Worm (Caenorhabditis elegans): ENCODE measurements around the gene trx-3.

The trx-3 gene

DNA sequence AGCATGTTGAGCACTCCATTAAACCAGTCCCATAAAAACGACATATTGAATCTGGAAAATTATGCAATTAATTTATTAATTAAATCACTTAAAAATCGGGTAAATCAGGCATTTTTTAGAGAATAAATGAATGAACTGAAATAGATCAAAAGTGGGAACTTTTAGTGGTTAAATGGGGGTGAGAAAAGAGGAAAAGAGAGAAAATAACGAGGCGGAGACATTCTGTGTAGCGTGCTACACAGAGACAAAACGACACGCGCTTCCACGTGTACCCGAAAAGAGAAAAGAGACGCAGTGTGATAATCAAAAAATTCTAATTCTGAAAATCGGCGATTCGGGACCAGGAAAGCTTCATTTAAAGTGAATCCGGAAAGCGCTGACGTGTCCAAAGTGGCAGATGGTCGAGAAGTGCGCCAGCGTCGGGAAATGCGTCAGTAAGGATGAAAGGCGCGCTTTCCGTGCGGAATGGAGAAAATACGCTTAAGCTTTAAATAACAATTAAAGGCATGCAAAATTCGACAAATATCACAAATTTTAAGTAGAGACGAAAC lies 26.5 kb downstream of the trx-3 start, which contains the start of gene sar-1 (continued):
- peak; percentile 80 to 85 for TF ChIP-seq efl-1 (optimal IDR thresholded peaks at IDR 0.05)
- peak; percentile 76 to 98 for TF ChIP-seq efl-1 (GFP tag; optimal IDR thresholded peaks at IDR 0.05 in 1 of 2)
- peak; percentile 52 for TF ChIP-seq hpl-2 (GFP tag; optimal IDR thresholded peaks at IDR 0.05)
- peak; percentile 59 for TF ChIP-seq zip-4 (GFP tag; optimal IDR thresholded peaks at IDR 0.05)

DNA sequence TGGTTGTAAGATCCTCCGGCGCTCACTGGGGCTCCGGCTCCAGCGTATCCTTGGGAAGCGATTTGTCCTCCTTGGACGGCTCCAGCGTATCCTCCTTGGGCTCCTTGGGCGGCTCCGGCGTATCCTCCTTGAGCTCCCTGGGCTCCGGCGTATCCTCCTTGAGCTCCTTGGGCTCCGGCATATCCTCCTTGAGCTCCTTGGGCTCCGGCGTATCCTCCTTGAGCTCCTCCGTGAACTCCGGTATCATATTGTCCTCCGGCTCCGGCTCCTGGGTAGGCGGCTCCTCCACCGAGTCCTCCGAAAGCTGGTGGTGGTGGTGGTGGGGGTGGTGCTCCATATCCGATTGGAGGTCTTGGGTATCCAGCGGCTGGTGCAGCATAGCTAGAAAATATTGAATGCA lies 29.6 kb downstream of the trx-3 start:
- peak; percentile 2 for TF ChIP-seq ceh-8 (GFP tag; optimal IDR thresholded peaks at IDR 0.05)
- TF ChIP-seq nhr-84 (tag; optimal IDR thresholded peaks at IDR 0.05), result no peak

- TF ChIP-seq nhr-19 (GFP tag; conservative IDR thresholded peaks at IDR 0.05) (no peak), blmp-1 (tag; optimal IDR thresholded peaks at IDR 0.05) (peak; percentile 34)
Observed at ce11 chrIV:4517066-4517465, 30.2 kb downstream of the trx-3 start, which contains the start of gene ZK180.5. Gene ZK180.5, minus strand, starts transcription at chrIV:4517166.

DNA sequence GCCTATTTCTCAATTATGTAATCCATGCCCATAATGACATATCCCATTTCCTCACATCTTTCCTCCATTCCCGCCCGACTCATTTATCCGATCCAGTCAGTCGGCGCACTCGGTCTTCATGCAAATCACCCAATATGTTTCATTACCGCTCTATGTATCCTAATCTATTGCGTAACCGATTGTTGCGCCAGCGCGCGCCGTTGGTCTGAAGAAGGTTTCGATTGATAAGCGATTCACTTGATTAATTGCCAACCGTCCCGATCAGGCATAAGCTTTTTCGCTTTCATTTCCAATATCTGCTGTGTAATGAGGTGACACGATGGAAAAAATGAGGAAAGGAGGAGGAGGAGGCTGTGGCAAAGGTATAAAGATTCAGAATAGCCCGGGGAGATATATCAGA lies 31.3 kb downstream of the trx-3 start:
- TF ChIP-seq lin-14 (GFP tag; optimal IDR thresholded peaks at IDR 0.05) (no peak), dsc-1 (tag; optimal IDR thresholded peaks at IDR 0.05) (no peak), skn-1 (tag; optimal IDR thresholded peaks at IDR 0.05) (no peak), blmp-1 (tag; optimal IDR thresholded peaks at IDR 0.05) (peak; percentile 98), mef-2 (tag; optimal IDR thresholded peaks at IDR 0.05) (no peak)

- no peak for TF ChIP-seq aly-2 (tag; optimal IDR thresholded peaks at IDR 0.05)
- no peak for TF ChIP-seq sup-37 (GFP tag; optimal IDR thresholded peaks at IDR 0.05)
- TF ChIP-seq unc-86 (tag; optimal IDR thresholded peaks at IDR 0.05), result no peak
- no peak for TF ChIP-seq nhr-71 (tag; optimal IDR thresholded peaks at IDR 0.05)
- no peak for TF ChIP-seq unc-30 (tag; optimal IDR thresholded peaks at IDR 0.05)
- no peak for TF ChIP-seq lin-39 (tag; optimal IDR thresholded peaks at IDR 0.05)
- TF ChIP-seq rnt-1 (tag; optimal IDR thresholded peaks at IDR 0.05), result no peak
- TF ChIP-seq zag-1 (tag; optimal IDR thresholded peaks at IDR 0.05), result no peak
- TF ChIP-seq pag-3 (tag; optimal IDR thresholded peaks at IDR 0.05; ENCODE audit: borderline replicate concordance, insufficient read depth), result no peak
- no peak for TF ChIP-seq hlh-17 (GFP tag; optimal IDR thresholded peaks at IDR 0.05; ENCODE audit: borderline replicate concordance)
- no peak for TF ChIP-seq mep-1 (tag; optimal IDR thresholded peaks at IDR 0.05)
- TF ChIP-seq zip-4 (GFP tag; optimal IDR thresholded peaks at IDR 0.05), result no peak
- no peak for TF ChIP-seq blmp-1 (tag; optimal IDR thresholded peaks at IDR 0.05)
- no peak for TF ChIP-seq swsn-7 (tag; optimal IDR thresholded peaks at IDR 0.05)
- TF ChIP-seq nhr-11 (tag; optimal IDR thresholded peaks at IDR 0.05), result no peak
- no peak for TF ChIP-seq nhr-12 (tag; optimal IDR thresholded peaks at IDR 0.05)
- TF ChIP-seq nhr-85 (tag), result no peak
Observed at ce11 chrIV:4519714-4520113, 32.9 kb downstream of the trx-3 start.

- TF ChIP-seq hlh-17 (GFP tag; optimal IDR thresholded peaks at IDR 0.05; ENCODE audit: borderline replicate concordance) (no peak), pax-3 (tag; optimal IDR thresholded peaks at IDR 0.05) (no peak), nhr-85 (tag) (peak; percentile 35), nhr-76 (tag; optimal IDR thresholded peaks at IDR 0.05) (no peak)
Observed at ce11 chrIV:4523461-4523860, 36.6 kb downstream of the trx-3 start.

- no peak for TF ChIP-seq aha-1 (tag; optimal IDR thresholded peaks at IDR 0.05)
- TF ChIP-seq ceh-90 (tag; optimal IDR thresholded peaks at IDR 0.05), result no peak
- no peak for TF ChIP-seq nhr-19 (GFP tag; conservative IDR thresholded peaks at IDR 0.05)
- no peak for TF ChIP-seq nhr-85 (tag)
- TF ChIP-seq C16A3.4 (tag; optimal IDR thresholded peaks at IDR 0.05), result no peak
- no peak for TF ChIP-seq lin-14 (GFP tag; optimal IDR thresholded peaks at IDR 0.05)
- no peak for TF ChIP-seq tbx-2 (tag; optimal IDR thresholded peaks at IDR 0.05)
- TF ChIP-seq nhr-28 (tag; optimal IDR thresholded peaks at IDR 0.05), result no peak
- TF ChIP-seq irx-1 (tag; optimal IDR thresholded peaks at IDR 0.05), result no peak
Observed at ce11 chrIV:4524943-4525342, 38.1 kb downstream of the trx-3 start, which contains the start of gene ZK180.6. Gene ZK180.6, minus strand, starts transcription at chrIV:4525043.
